Fruit fly (Drosophila melanogaster) whole organism, prepupa: Measurements from ENCODE around the gene Ir92a.

Experiments
- CG10631 ChIP-seq: fragments of 200-800 bp; sonication (Bioruptor generic); optimal IDR thresholded peaks from 2 replicates; lab custom pipeline; 2016; ENCODE audit warnings: missing biosample characterization, missing genetic modification characterization
- CG10669 ChIP-seq: fragments of 200-800 bp; sonication (Bioruptor generic); optimal IDR thresholded peaks from 3 replicates; lab custom pipeline; 2018; ENCODE audit warnings: missing biosample characterization, mild to moderate bottlenecking, missing genetic modification characterization, moderate library complexity
- CG11294 ChIP-seq: fragments of 200-800 bp; sonication (Bioruptor generic); IDR thresholded peaks from 2 replicates; pipeline ENCODE4 v1.3.6; 2022; ENCODE audit warnings: missing biosample characterization, missing genetic modification characterization
- CG11762 ChIP-seq: fragments of 200-800 bp; sonication (Bioruptor generic); optimal IDR thresholded peaks from 3 replicates; lab custom pipeline; 2016; ENCODE audit warnings: missing biosample characterization, missing genetic modification characterization; ENCODE audit not compliant: insufficient read depth
- CG11902 ChIP-seq: fragments of 200-800 bp; sonication (Bioruptor generic); optimal IDR thresholded peaks from 3 replicates; lab custom pipeline; 2016; ENCODE audit warnings: missing biosample characterization, missing genetic modification characterization
- CG15336 ChIP-seq: fragments of 200-800 bp; sonication (Bioruptor generic); IDR thresholded peaks from 2 replicates; pipeline ENCODE4 v1.3.6; 2022; ENCODE audit warnings: missing biosample characterization, missing genetic modification characterization
- CG1621 ChIP-seq: fragments of 200-800 bp; sonication (Bioruptor generic); optimal IDR thresholded peaks from 3 replicates; lab custom pipeline; 2018; ENCODE audit warnings: missing biosample characterization, mild to moderate bottlenecking, missing genetic modification characterization
- CG16779 ChIP-seq: fragments of 200-800 bp; sonication (Bioruptor generic); optimal IDR thresholded peaks from 3 replicates; lab custom pipeline; 2017; ENCODE audit warnings: missing biosample characterization, mild to moderate bottlenecking, missing genetic modification characterization
- CG3032 ChIP-seq: fragments of 200-800 bp; optimal IDR thresholded peaks from 2 replicates; lab custom pipeline; 2019; ENCODE audit warnings: missing biosample characterization, mild to moderate bottlenecking, missing genetic modification characterization, moderate library complexity
- CG31627 ChIP-seq: fragments of 200-800 bp; sonication (Bioruptor generic); optimal IDR thresholded peaks from 3 replicates; lab custom pipeline; 2016; ENCODE audit warnings: missing biosample characterization, missing genetic modification characterization
- CG32006 ChIP-seq: fragments of 200-800 bp; sonication (Bioruptor generic); optimal IDR thresholded peaks from 3 replicates; lab custom pipeline; 2017; ENCODE audit warnings: missing biosample characterization, mild to moderate bottlenecking, missing genetic modification characterization
- CG34406 ChIP-seq: fragments of 200-800 bp; sonication (Bioruptor generic); optimal IDR thresholded peaks from 3 replicates; lab custom pipeline; 2016; ENCODE audit warnings: missing biosample characterization, missing genetic modification characterization
- CG3919 ChIP-seq: fragments of 200-800 bp; sonication (Bioruptor generic); optimal IDR thresholded peaks from 3 replicates; lab custom pipeline; 2016; ENCODE audit warnings: missing biosample characterization, missing genetic modification characterization
- CG4318 ChIP-seq: fragments of 200-800 bp; sonication (Bioruptor generic); optimal IDR thresholded peaks from 3 replicates; lab custom pipeline; 2017; ENCODE audit warnings: missing biosample characterization, mild to moderate bottlenecking, missing genetic modification characterization
- CG6163 ChIP-seq: fragments of 200-800 bp; sonication (Bioruptor generic); IDR thresholded peaks from 3 replicates; pipeline ENCODE4 v1.3.6; 2022; ENCODE audit warnings: missing biosample characterization, missing genetic modification characterization
- CG6276 ChIP-seq: fragments of 200-800 bp; sonication (Bioruptor generic); optimal IDR thresholded peaks from 2 replicates; lab custom pipeline; 2017; ENCODE audit warnings: missing biosample characterization, mild to moderate bottlenecking, missing genetic modification characterization
- CG6792 ChIP-seq: fragments of 200-800 bp; sonication (Bioruptor generic); optimal IDR thresholded peaks from 3 replicates; lab custom pipeline; 2016; ENCODE audit warnings: missing biosample characterization, missing genetic modification characterization
- CG6808 ChIP-seq: fragments of 200-800 bp; sonication (Bioruptor generic); optimal IDR thresholded peaks from 3 replicates; lab custom pipeline; 2017; ENCODE audit warnings: missing biosample characterization, missing genetic modification characterization, mild to moderate bottlenecking, moderate library complexity, missing genetic modification reagents
- CG6854 ChIP-seq: fragments of 200-800 bp; sonication (Bioruptor generic); optimal IDR thresholded peaks from 2 replicates; lab custom pipeline; 2017; ENCODE audit warnings: missing biosample characterization, mild to moderate bottlenecking, missing genetic modification characterization
- CG7368 ChIP-seq: fragments of 200-800 bp; sonication (Bioruptor generic); optimal IDR thresholded peaks from 3 replicates; lab custom pipeline; 2016; ENCODE audit warnings: missing biosample characterization, missing genetic modification characterization
- CG8119 ChIP-seq: fragments of 200-800 bp; sonication (Bioruptor generic); IDR thresholded peaks from 3 replicates; pipeline ENCODE4 v1.3.6; 2022; ENCODE audit warnings: missing biosample characterization, missing genetic modification characterization
- CG8319 ChIP-seq: fragments of 200-800 bp; sonication (Bioruptor generic); optimal IDR thresholded peaks from 3 replicates; lab custom pipeline; 2016; ENCODE audit warnings: missing biosample characterization, missing genetic modification characterization
- CG8632 ChIP-seq: fragments of 200-800 bp; sonication (Bioruptor generic); optimal IDR thresholded peaks from 3 replicates; lab custom pipeline; 2016; ENCODE audit warnings: missing biosample characterization, missing genetic modification characterization
- CG9139 ChIP-seq: fragments of 200-800 bp; sonication (Bioruptor generic); optimal IDR thresholded peaks from 3 replicates; lab custom pipeline; 2017; ENCODE audit warnings: missing biosample characterization, mild to moderate bottlenecking, missing genetic modification characterization
- Eip75B ChIP-seq: fragments of 200-800 bp; sonication (Bioruptor generic); optimal IDR thresholded peaks from 3 replicates; lab custom pipeline; 2016; ENCODE audit warnings: missing biosample characterization, missing genetic modification characterization
- Eip78C ChIP-seq: fragments of 200-800 bp; sonication (Bioruptor generic); peaks from one replicate; lab custom pipeline; 2016; ENCODE audit warnings: missing biosample characterization, missing genetic modification characterization
- Ets21C ChIP-seq: fragments of 200-800 bp; sonication (Bioruptor generic); optimal IDR thresholded peaks from 3 replicates; lab custom pipeline; 2016; ENCODE audit warnings: missing biosample characterization, missing genetic modification characterization
- Ets96B ChIP-seq: fragments of 200-800 bp; optimal IDR thresholded peaks from 2 replicates; lab custom pipeline; 2019; ENCODE audit warnings: missing biosample characterization, mild to moderate bottlenecking, missing genetic modification characterization, moderate library complexity
- Gug ChIP-seq: fragments of 200-800 bp; sonication (Bioruptor generic); IDR thresholded peaks from 2 replicates; pipeline ENCODE4 v1.3.6; 2022; ENCODE audit warnings: missing biosample characterization, missing genetic modification characterization
- Hr38 ChIP-seq: sonication (Bioruptor generic); optimal IDR thresholded peaks from 2 replicates; lab custom pipeline; 2016; ENCODE audit warnings: missing biosample characterization, missing genetic modification characterization
- Hr39 ChIP-seq: fragments of 200-800 bp; sonication (Bioruptor generic); optimal IDR thresholded peaks from 2 replicates; lab custom pipeline; 2016; ENCODE audit warnings: missing biosample characterization, missing genetic modification characterization
- Hr4 ChIP-seq: fragments of 200-800 bp; sonication (Bioruptor generic); optimal IDR thresholded peaks from 3 replicates; lab custom pipeline; 2016; ENCODE audit warnings: missing biosample characterization, missing genetic modification characterization
- Met ChIP-seq: fragments of 200-800 bp; sonication (Bioruptor generic); optimal IDR thresholded peaks from 3 replicates; lab custom pipeline; 2016; ENCODE audit warnings: missing biosample characterization, missing genetic modification characterization
- Sox102F ChIP-seq: fragments of 200-800 bp; sonication (Bioruptor generic); optimal IDR thresholded peaks from 2 replicates; lab custom pipeline; 2016; ENCODE audit warnings: missing biosample characterization, mild to moderate bottlenecking, missing genetic modification characterization
- Sox14 ChIP-seq: fragments of 200-800 bp; sonication (Bioruptor generic); optimal IDR thresholded peaks from 3 replicates; lab custom pipeline; 2016; ENCODE audit warnings: missing biosample characterization, missing genetic modification characterization
- Sox15 ChIP-seq: fragments of 200-800 bp; sonication (Bioruptor generic); optimal IDR thresholded peaks from 3 replicates; lab custom pipeline; 2016; ENCODE audit warnings: missing biosample characterization, missing genetic modification characterization
- achi ChIP-seq: fragments of 200-800 bp; sonication (Bioruptor generic); optimal IDR thresholded peaks from 3 replicates; lab custom pipeline; 2016; ENCODE audit warnings: missing biosample characterization, missing genetic modification characterization
- acj6 ChIP-seq: fragments of 200-800 bp; sonication (Bioruptor generic); optimal IDR thresholded peaks from 3 replicates; lab custom pipeline; 2016; ENCODE audit warnings: missing biosample characterization, missing genetic modification characterization
- cyc ChIP-seq: fragments of 200-800 bp; sonication (Bioruptor generic); optimal IDR thresholded peaks from 3 replicates; lab custom pipeline; 2016; ENCODE audit warnings: missing biosample characterization, missing genetic modification characterization
- dac ChIP-seq: fragments of 200-800 bp; sonication (Bioruptor generic); optimal IDR thresholded peaks from 2 replicates; lab custom pipeline; 2017; ENCODE audit warnings: missing biosample characterization, mild to moderate bottlenecking, missing genetic modification characterization
- fd59A ChIP-seq: fragments of 200-800 bp; sonication (Bioruptor generic); optimal IDR thresholded peaks from 2 replicates; lab custom pipeline; 2017; ENCODE audit warnings: missing biosample characterization, mild to moderate bottlenecking, missing genetic modification characterization, missing genetic modification reagents
- fd85E ChIP-seq: fragments of 200-800 bp; sonication (Bioruptor generic); optimal IDR thresholded peaks from 3 replicates; lab custom pipeline; 2016; ENCODE audit warnings: missing biosample characterization, missing genetic modification characterization
- fkh ChIP-seq: fragments of 200-800 bp; sonication (Bioruptor generic); optimal IDR thresholded peaks from 3 replicates; lab custom pipeline; 2017; ENCODE audit warnings: missing biosample characterization, mild to moderate bottlenecking, missing genetic modification characterization, moderate library complexity
- lz ChIP-seq: fragments of 200-800 bp; sonication (Bioruptor generic); optimal IDR thresholded peaks from 3 replicates; lab custom pipeline; 2016; ENCODE audit warnings: missing biosample characterization, missing genetic modification characterization
- net ChIP-seq: fragments of 200-800 bp; sonication (Bioruptor generic); optimal IDR thresholded peaks from 3 replicates; lab custom pipeline; 2016; ENCODE audit warnings: missing biosample characterization, missing genetic modification characterization
- pdm3 ChIP-seq: fragments of 200-800 bp; sonication (Bioruptor generic); optimal IDR thresholded peaks from 3 replicates; lab custom pipeline; 2016; ENCODE audit warnings: missing biosample characterization, missing genetic modification characterization
- salr ChIP-seq, 2 experiments: fragments of 200-800 bp; sonication (Bioruptor generic); optimal IDR thresholded peaks; 3 replicates each; lab custom pipeline; 2016 to 2018; ENCODE audit warnings: missing biosample characterization in 2 of 2, missing genetic modification characterization in 2 of 2, mild to moderate bottlenecking in 1 of 2
- spab ChIP-seq: fragments of 200-800 bp; sonication (Bioruptor generic); optimal IDR thresholded peaks from 2 replicates; lab custom pipeline; 2017; ENCODE audit warnings: missing biosample characterization, mild to moderate bottlenecking, missing genetic modification characterization, missing genetic modification reagents
- ss ChIP-seq, 2 experiments: fragments of 200-800 bp; sonication (Bioruptor generic); optimal IDR thresholded peaks; 2 replicates in 1 of 2; 3 replicates in 1 of 2; lab custom pipeline; 2017 to 2018; ENCODE audit warnings: mild to moderate bottlenecking in 2 of 2, missing biosample characterization in 2 of 2, missing genetic modification characterization in 2 of 2, moderate library complexity in 1 of 2
- svp ChIP-seq: fragments of 200-800 bp; sonication (Bioruptor generic); peaks from one replicate; lab custom pipeline; 2016; ENCODE audit warnings: missing biosample characterization, missing genetic modification characterization
- topi ChIP-seq: fragments of 200-800 bp; sonication (Bioruptor generic); optimal IDR thresholded peaks from 3 replicates; lab custom pipeline; 2016; ENCODE audit warnings: missing biosample characterization, missing genetic modification characterization
- vri ChIP-seq: fragments of 200-800 bp; sonication (Bioruptor generic); optimal IDR thresholded peaks from 3 replicates; lab custom pipeline; 2016; ENCODE audit warnings: missing biosample characterization, mild to moderate bottlenecking, missing genetic modification characterization

Gene Ir92a

dm6 chr3R:20312838-20313237 is 25.9 kb upstream of the Ir92a start:
- TF ChIP-seq CG11762 (GFP tag; lab: Kevin White, UChicago) (peak; percentile 82), CG31627 (GFP tag; lab: Kevin White, UChicago) (peak; percentile 39), net (GFP tag; lab: Kevin White, UChicago) (peak; percentile 81), Eip75B (GFP tag; lab: Kevin White, UChicago) (peak; percentile 71), CG1621 (tag; lab: Kevin White, UChicago) (no peak), CG8319 (peak; percentile 50), Hr39 (GFP tag; lab: Kevin White, UChicago) (peak; percentile 41), topi (GFP tag; lab: Kevin White, UChicago) (peak; percentile 76), Sox102F (GFP tag; lab: Kevin White, UChicago) (peak; percentile 55), Met (GFP tag; lab: Kevin White, UChicago) (peak; percentile 75), Hr4 (GFP tag; lab: Kevin White, UChicago) (peak; percentile 83), CG15336 (GFP tag; lab: Robert Waterston, UW) (peak; percentile 92), Eip78C (peak; percentile 96), CG3032 (peak; percentile 64), CG6808 (peak; percentile 47), acj6 (GFP tag; lab: Kevin White, UChicago) (peak; percentile 51), CG7368 (peak; percentile 68), CG34406 (GFP tag; lab: Kevin White, UChicago) (peak; percentile 43), CG6163 (GFP tag; lab: Robert Waterston, UW) (peak; percentile 87), CG32006 (GFP tag; lab: Kevin White, UChicago) (peak; percentile 90), spab (GFP tag; lab: Kevin White, UChicago) (peak; percentile 59), CG11902 (GFP tag; lab: Kevin White, UChicago) (peak; percentile 53), pdm3 (GFP tag; lab: Kevin White, UChicago) (peak; percentile 75), svp (GFP tag; lab: Kevin White, UChicago) (peak; percentile 72), CG9139 (GFP tag; lab: Kevin White, UChicago) (no peak), CG3919 (peak; percentile 78), CG10669 (peak; percentile 70), CG6792 (peak; percentile 39), Gug (GFP tag; lab: Robert Waterston, UW) (peak; percentile 77), Ets96B (tag; lab: Kevin White, UChicago) (peak; percentile 75), CG4318 (peak; percentile 66), CG16779 (tag; lab: Kevin White, UChicago) (peak; percentile 64), CG8119 (peak; percentile 92), cyc (GFP tag; lab: Kevin White, UChicago) (peak; percentile 62), fd85E (no peak), Hr38 (GFP tag; lab: Kevin White, UChicago) (no peak), achi (GFP tag; lab: Kevin White, UChicago) (peak; percentile 65), lz (GFP tag; lab: Kevin White, UChicago) (peak; percentile 28), fd59A (GFP tag; lab: Kevin White, UChicago) (no peak), vri (GFP tag; lab: Kevin White, UChicago) (peak; percentile 66), fkh (GFP tag; lab: Kevin White, UChicago) (no peak), CG11294 (GFP tag; lab: Robert Waterston, UW) (peak; percentile 79), dac (GFP tag; lab: Kevin White, UChicago) (peak; percentile 66), Ets21C (GFP tag; lab: Kevin White, UChicago) (no peak), salr (GFP tag; optimal IDR thresholded peaks at IDR 0.05; lab: Kevin White, UChicago) (peak in 1 of 2 experiments; percentile 76), CG10631 (peak; percentile 57), CG6854 (no peak), Sox15 (GFP tag; lab: Kevin White, UChicago) (no peak), Sox14 (peak; percentile 47), ss (GFP tag; optimal IDR thresholded peaks at IDR 0.05; lab: Kevin White, UChicago) (peak in 1 of 2 experiments; percentile 5), CG6276 (peak; percentile 85), CG8632 (peak; percentile 33)
